Fruit fly (Drosophila melanogaster): ENCODE measurements around the gene Ent1.

Ent1 gene

DNA sequence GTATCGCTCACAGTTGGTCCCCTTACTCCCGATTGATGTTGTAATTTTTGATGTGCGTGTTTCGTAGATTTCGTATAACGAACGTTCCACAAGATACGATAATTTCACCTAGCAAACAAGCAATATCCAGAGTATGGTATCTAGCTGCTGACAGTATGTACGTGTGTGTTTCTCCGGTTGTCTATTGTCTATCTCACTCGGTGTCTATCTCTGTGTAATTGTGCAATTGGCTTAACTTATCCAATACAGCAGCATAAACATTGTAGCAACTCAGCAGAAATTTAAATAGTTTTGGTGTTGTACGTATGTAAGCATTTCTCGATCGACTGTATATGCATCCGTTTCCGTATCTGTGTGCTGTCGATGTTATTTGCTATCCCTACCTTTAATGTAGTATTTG is 10.9 kb downstream of the Ent1 start:
- TF ChIP-seq Bteb2 (GFP tag; optimal IDR thresholded peaks at IDR 0.05) (no peak), Six4 (GFP tag; optimal IDR thresholded peaks at IDR 0.05) (no peak), CG15479 (GFP tag; optimal IDR thresholded peaks at IDR 0.05) (peak; percentile 51), Asciz (GFP tag; optimal IDR thresholded peaks at IDR 0.05) (no peak), odd (GFP tag; optimal IDR thresholded peaks at IDR 0.05) (no peak), CG2199 (GFP tag; IDR thresholded peaks at IDR 0.05) (0 out of 3 replicates have a peak, but pooled peaks have one; percentile 67), sima (GFP tag; optimal IDR thresholded peaks at IDR 0.05) (no peak), Hey (tag; optimal IDR thresholded peaks at IDR 0.05) (no peak), CG18764 (GFP tag; optimal IDR thresholded peaks at IDR 0.05) (no peak), MBD-R2 (GFP tag; IDR thresholded peaks at IDR 0.05) (0 out of 2 replicates have a peak, but pooled peaks have one; percentile 21), CoRest (tag; optimal IDR thresholded peaks at IDR 0.05) (no peak), Usf (GFP tag; optimal IDR thresholded peaks at IDR 0.05) (no peak)

- TF ChIP-seq mld (GFP tag; IDR thresholded peaks at IDR 0.05; ENCODE audit: partially characterized antibody) (no peak), sima (GFP tag; optimal IDR thresholded peaks at IDR 0.05) (no peak)
Observed at dm6 chr2L:332235-332634, 25.4 kb downstream of the Ent1 start, which contains the start of gene CG31921. CG31921 (minus strand) TSS chr2L:332335.

DNA sequence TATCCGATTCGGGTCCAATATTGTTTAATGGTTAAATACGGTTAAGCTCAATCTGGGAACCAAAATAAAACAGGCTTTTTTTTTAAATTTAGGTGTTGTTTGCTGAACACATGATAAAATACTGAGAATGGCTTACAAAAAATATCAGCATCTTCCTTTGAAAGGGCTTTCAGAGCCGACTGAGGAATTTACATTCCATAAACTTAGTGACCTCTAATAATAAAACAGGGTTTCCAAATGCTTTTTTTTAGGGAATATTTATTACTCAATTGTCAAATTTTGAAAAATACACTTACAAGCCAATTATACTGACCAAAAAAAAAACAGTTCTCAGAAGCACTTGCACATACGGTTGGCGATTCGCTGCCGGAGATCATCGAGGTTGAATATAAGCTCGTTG is 28.0 kb downstream of the Ent1 start, which contains the start of gene CG43755:
Gene CG43755, minus strand, starts transcription at position 101 of the 400 bp plus-strand sequence.
- TF ChIP-seq p53 (GFP tag; optimal IDR thresholded peaks at IDR 0.05): no peak
- no peak for TF ChIP-seq chinmo (GFP tag; IDR thresholded peaks at IDR 0.05; ENCODE audit: partially characterized antibody)
- TF ChIP-seq sqz (GFP tag; optimal IDR thresholded peaks at IDR 0.05): no peak
- no peak for TF ChIP-seq CG8765 (GFP tag; IDR thresholded peaks at IDR 0.05)
- no peak for TF ChIP-seq tio (GFP tag; optimal IDR thresholded peaks at IDR 0.05)
- no peak for TF ChIP-seq tin (GFP tag; optimal IDR thresholded peaks at IDR 0.05)
- no peak for TF ChIP-seq Pdp1 (GFP tag; optimal IDR thresholded peaks at IDR 0.05)
- TF ChIP-seq CG17829 (tag; optimal IDR thresholded peaks at IDR 0.05): peak; percentile 28
- TF ChIP-seq lov (optimal IDR thresholded peaks at IDR 0.05): no peak
- TF ChIP-seq lov (GFP tag; IDR thresholded peaks at IDR 0.05): no peak

- TF ChIP-seq CG6791 (GFP tag; IDR thresholded peaks at IDR 0.05; ENCODE audit: partially characterized antibody): no peak
- TF ChIP-seq CG1024 (GFP tag; IDR thresholded peaks at IDR 0.05): no peak
- TF ChIP-seq gfzf (GFP tag; optimal IDR thresholded peaks at IDR 0.05): no peak
- TF ChIP-seq az2 (GFP tag; optimal IDR thresholded peaks at IDR 0.05): no peak
- no peak for TF ChIP-seq Poxn (GFP tag; IDR thresholded peaks at IDR 0.05)
- no peak for TF ChIP-seq wor (GFP tag; IDR thresholded peaks at IDR 0.05)
- no peak for TF ChIP-seq tin (GFP tag; optimal IDR thresholded peaks at IDR 0.05)
- TF ChIP-seq ttk (GFP tag; IDR thresholded peaks at IDR 0.05): no peak
- no peak for TF ChIP-seq wdn (GFP tag; IDR thresholded peaks at IDR 0.05)
- TF ChIP-seq MESR4 (GFP tag; optimal IDR thresholded peaks at IDR 0.05): no peak
- TF ChIP-seq CG11093 (GFP tag; IDR thresholded peaks at IDR 0.05): no peak
- TF ChIP-seq grn (GFP tag; optimal IDR thresholded peaks at IDR 0.05): peak; percentile 87
- no peak for TF ChIP-seq Sin3A (optimal IDR thresholded peaks at IDR 0.05)
- no peak for TF ChIP-seq ssp (GFP tag; IDR thresholded peaks at IDR 0.05)
- TF ChIP-seq CG31388 (GFP tag; optimal IDR thresholded peaks at IDR 0.05): no peak
- TF ChIP-seq sens (GFP tag): no peak
- TF ChIP-seq nerfin-1 (tag; optimal IDR thresholded peaks at IDR 0.05): no peak
- no peak for TF ChIP-seq D19B (GFP tag; optimal IDR thresholded peaks at IDR 0.05)
- TF ChIP-seq CG15269 (tag; optimal IDR thresholded peaks at IDR 0.05): no peak
- no peak for TF ChIP-seq da (GFP tag; optimal IDR thresholded peaks at IDR 0.05)
- TF ChIP-seq CG15479 (GFP tag; optimal IDR thresholded peaks at IDR 0.05): no peak
- TF ChIP-seq eve (GFP tag; optimal IDR thresholded peaks at IDR 0.05): no peak
- TF ChIP-seq scrt (GFP tag; optimal IDR thresholded peaks at IDR 0.05): no peak
- no peak for TF ChIP-seq CG43689 (GFP tag; IDR thresholded peaks at IDR 0.05)
- no peak for TF ChIP-seq CG14710 (tag; optimal IDR thresholded peaks at IDR 0.05)
- TF ChIP-seq sim (GFP tag; IDR thresholded peaks at IDR 0.05): no peak
- TF ChIP-seq CG2129 (GFP tag; IDR thresholded peaks at IDR 0.05; ENCODE audit: partially characterized antibody): no peak
Observed at dm6 chr2L:322915-323314, 34.8 kb downstream of the Ent1 start.

Measured in whole organism, embryonic.